Worm (Caenorhabditis elegans) whole organism, young adult: ENCODE measurements around the gene sdz-4.
A peak's percentile ranks its signal among the peaks of the same experiment; 100 is the strongest.

Experiments used
- B0035.1 ChIP-seq: sonication (generic microtip); optimal IDR thresholded peaks from 2 replicates; lab custom pipeline; 2016; ENCODE audit warnings: missing genetic modification characterization, mild to moderate bottlenecking, missing compliant biosample characterization, missing genotype, missing genetic modification reagents
- D2030.7 ChIP-seq: fragments of 200-800 bp; sonication (Bioruptor generic); IDR thresholded peaks from 2 replicates; pipeline ENCODE4 v1.3.6; 2022; ENCODE audit warnings: missing genetic modification reagents, missing genetic modification characterization, missing compliant biosample characterization
- F33H1.4 ChIP-seq: fragments of 200-800 bp; sonication (Bioruptor generic); IDR thresholded peaks from 2 replicates; pipeline ENCODE4 v1.3.6; 2022; ENCODE audit warnings: missing genetic modification reagents, missing genetic modification characterization, missing compliant biosample characterization
- F57A8.1 ChIP-seq: fragments of 200-800 bp; sonication (Bioruptor generic); optimal IDR thresholded peaks from 2 replicates; lab custom pipeline; 2018; ENCODE audit warnings: mild to moderate bottlenecking, missing genetic modification characterization, moderate library complexity, missing compliant biosample characterization
- K11D2.4 ChIP-seq: fragments of 200-800 bp; sonication (Bioruptor generic); IDR thresholded peaks from 2 replicates; pipeline ENCODE4 v1.3.6; 2022; ENCODE audit warnings: missing genetic modification reagents, missing genetic modification characterization, missing compliant biosample characterization
- K12H6.12 ChIP-seq: fragments of 200-800 bp; sonication (Bioruptor generic); optimal IDR thresholded peaks from 2 replicates; lab custom pipeline; 2018; ENCODE audit warnings: mild to moderate bottlenecking, missing genetic modification characterization, missing compliant biosample characterization
- Y95B8A.8 ChIP-seq: fragments of 200-800 bp; sonication (Bioruptor generic); IDR thresholded peaks from 2 replicates; pipeline ENCODE4 v1.3.6; 2022; ENCODE audit warnings: missing genetic modification reagents, missing genetic modification characterization, missing compliant biosample characterization
- ZK185.1 ChIP-seq: sonication (generic microtip); optimal IDR thresholded peaks from 2 replicates; lab custom pipeline; 2016; ENCODE audit warnings: mild to moderate bottlenecking, missing genetic modification characterization, missing compliant biosample characterization; ENCODE audit not compliant: poor library complexity, severe bottlenecking
- akir-1 ChIP-seq: fragments of 200-800 bp; sonication (Bioruptor generic); optimal IDR thresholded peaks from 2 replicates; lab custom pipeline; 2018; ENCODE audit warnings: mild to moderate bottlenecking, missing genetic modification characterization, moderate library complexity, missing compliant biosample characterization
- attf-5 ChIP-seq: fragments of 200-800 bp; sonication (Bioruptor generic); optimal IDR thresholded peaks from 2 replicates; lab custom pipeline; 2018; ENCODE audit warnings: mild to moderate bottlenecking, missing genetic modification characterization, missing compliant biosample characterization
- attf-6 ChIP-seq: fragments of 200-800 bp; sonication (Bioruptor generic); IDR thresholded peaks from 2 replicates; pipeline ENCODE4 v1.3.6; 2022; ENCODE audit warnings: missing genetic modification reagents, missing genetic modification characterization, missing compliant biosample characterization
- ccch-3 ChIP-seq: fragments of 200-800 bp; sonication (Bioruptor generic); optimal IDR thresholded peaks from 2 replicates; lab custom pipeline; 2018; ENCODE audit warnings: mild to moderate bottlenecking, missing genetic modification characterization, missing compliant biosample characterization
- cebp-1 ChIP-seq, 2 experiments: fragments of 200-800 bp in 1 of 2; sonication (Bioruptor generic) in 1 of 2; sonication (generic microtip) in 1 of 2; IDR thresholded peaks in 1 of 2; optimal IDR thresholded peaks in 1 of 2; 2 replicates each; pipeline versions ENCODE4 v1.3.6 to Lab custom; 2017 to 2022; ENCODE audit warnings: missing compliant biosample characterization in 2 of 2, missing genetic modification characterization in 2 of 2, mild to moderate bottlenecking in 1 of 2, missing genetic modification reagents in 1 of 2, moderate library complexity in 1 of 2
- ceh-100 ChIP-seq: fragments of 200-800 bp; sonication (Bioruptor generic); IDR thresholded peaks from 2 replicates; pipeline ENCODE4 v1.3.6; 2022; ENCODE audit warnings: missing genetic modification reagents, missing genetic modification characterization, missing compliant biosample characterization
- ceh-40 ChIP-seq: fragments of 200-800 bp; sonication (Bioruptor generic); IDR thresholded peaks from 2 replicates; pipeline ENCODE4 v1.3.6; 2022; ENCODE audit warnings: missing genetic modification characterization, missing compliant biosample characterization
- ceh-58 ChIP-seq: fragments of 200-800 bp; sonication (Bioruptor generic); IDR thresholded peaks from 2 replicates; pipeline ENCODE4 v1.3.6; 2022; ENCODE audit warnings: missing genetic modification characterization, missing compliant biosample characterization
- ceh-79 ChIP-seq: sonication (generic microtip); optimal IDR thresholded peaks from 2 replicates; lab custom pipeline; 2017; ENCODE audit warnings: mild to moderate bottlenecking, missing genetic modification characterization, missing compliant biosample characterization
- ceh-91 ChIP-seq: fragments of 200-800 bp; sonication (Bioruptor generic); IDR thresholded peaks from 2 replicates; pipeline ENCODE4 v1.3.6; 2022; ENCODE audit warnings: missing genetic modification reagents, missing genetic modification characterization, missing compliant biosample characterization
- chd-7 ChIP-seq: sonication (generic microtip); optimal IDR thresholded peaks from 2 replicates; lab custom pipeline; 2016; ENCODE audit warnings: mild to moderate bottlenecking, missing genetic modification characterization, moderate library complexity, missing compliant biosample characterization
- dox-1 ChIP-seq: fragments of 200-800 bp; sonication (Bioruptor generic); IDR thresholded peaks from 2 replicates; pipeline ENCODE4 v1.3.6; 2022; ENCODE audit warnings: missing genetic modification reagents, missing genetic modification characterization, missing compliant biosample characterization
- egl-44 ChIP-seq: fragments of 200-800 bp; sonication (Bioruptor generic); IDR thresholded peaks from 2 replicates; pipeline ENCODE4 v1.3.6; 2022; ENCODE audit warnings: missing genetic modification reagents, missing genetic modification characterization, missing compliant biosample characterization
- egrh-3 ChIP-seq: fragments of 200-800 bp; sonication (Bioruptor generic); IDR thresholded peaks from 2 replicates; pipeline ENCODE4 v1.3.6; 2022; ENCODE audit warnings: missing genetic modification reagents, missing genetic modification characterization, missing compliant biosample characterization
- ekl-4 ChIP-seq: fragments of 200-800 bp; sonication (Bioruptor generic); IDR thresholded peaks from 2 replicates; pipeline ENCODE4 v1.3.6; 2022; ENCODE audit warnings: missing genetic modification reagents, missing genetic modification characterization, missing compliant biosample characterization
- fkh-3 ChIP-seq: sonication (generic microtip); optimal IDR thresholded peaks from 2 replicates; lab custom pipeline; 2016; ENCODE audit warnings: mild to moderate bottlenecking, missing genetic modification characterization, missing compliant biosample characterization
- hlh-26 ChIP-seq: fragments of 200-800 bp; sonication (Bioruptor generic); conservative IDR thresholded peaks from 2 replicates; pipeline ENCODE4 v1.3.6; 2022; ENCODE audit warnings: missing genetic modification reagents, missing genetic modification characterization, missing compliant biosample characterization
- hmg-20 ChIP-seq: fragments of 200-800 bp; sonication (Bioruptor generic); IDR thresholded peaks from 2 replicates; pipeline ENCODE4 v1.3.6; 2022; ENCODE audit warnings: missing genetic modification reagents, missing genetic modification characterization, missing compliant biosample characterization
- let-526 ChIP-seq: fragments of 200-800 bp; sonication (Bioruptor generic); IDR thresholded peaks from 2 replicates; pipeline ENCODE4 v1.3.6; 2022; ENCODE audit warnings: missing genetic modification reagents, missing genetic modification characterization, missing compliant biosample characterization
- let-607 ChIP-seq, 2 experiments: fragments of 200-800 bp in 1 of 2; sonication (Bioruptor generic) in 1 of 2; sonication (generic microtip) in 1 of 2; optimal IDR thresholded peaks; 2 replicates each; lab custom pipeline; 2016 to 2018; ENCODE audit warnings: mild to moderate bottlenecking in 2 of 2, missing compliant biosample characterization in 2 of 2, missing genetic modification characterization in 2 of 2, moderate library complexity in 2 of 2, missing genotype in 1 of 2
- lin-26 ChIP-seq: fragments of 200-800 bp; sonication (Bioruptor generic); IDR thresholded peaks from 2 replicates; pipeline ENCODE4 v1.3.6; 2022; ENCODE audit warnings: missing genetic modification reagents, missing genetic modification characterization, missing compliant biosample characterization
- lin-54 ChIP-seq: fragments of 200-800 bp; sonication (Bioruptor generic); optimal IDR thresholded peaks from 2 replicates; lab custom pipeline; 2018; ENCODE audit warnings: mild to moderate bottlenecking, missing genetic modification characterization, missing compliant biosample characterization
- madf-10 ChIP-seq: sonication (generic microtip); optimal IDR thresholded peaks from 2 replicates; lab custom pipeline; 2016; ENCODE audit warnings: mild to moderate bottlenecking, missing genetic modification characterization, missing compliant biosample characterization
- madf-3 ChIP-seq: fragments of 200-800 bp; sonication (Bioruptor generic); IDR thresholded peaks from 2 replicates; pipeline ENCODE4 v1.3.6; 2022; ENCODE audit warnings: missing genetic modification reagents, missing genetic modification characterization, missing compliant biosample characterization
- mcd-1 ChIP-seq: fragments of 200-800 bp; sonication (Bioruptor generic); IDR thresholded peaks from 2 replicates; pipeline ENCODE4 v1.3.6; 2022; ENCODE audit warnings: missing genetic modification reagents, missing genetic modification characterization, missing compliant biosample characterization
- nfya-1 ChIP-seq: sonication (generic microtip); optimal IDR thresholded peaks from 2 replicates; lab custom pipeline; 2017; ENCODE audit warnings: antibody characterized with exemption, missing compliant biosample characterization, missing genetic modification characterization, borderline replicate concordance; ENCODE audit not compliant: insufficient read depth
- nfyb-1 ChIP-seq: fragments of 200-800 bp; sonication (Bioruptor generic); IDR thresholded peaks from 2 replicates; pipeline ENCODE4 v1.3.6; 2022; ENCODE audit warnings: missing genetic modification reagents, missing genetic modification characterization, missing compliant biosample characterization
- nhr-120 ChIP-seq: fragments of 200-800 bp; sonication (Bioruptor generic); IDR thresholded peaks from 2 replicates; pipeline ENCODE4 v1.3.6; 2022; ENCODE audit warnings: missing genetic modification characterization, missing compliant biosample characterization
- pbrm-1 ChIP-seq: fragments of 200-800 bp; sonication (Bioruptor generic); IDR thresholded peaks from 2 replicates; pipeline ENCODE4 v1.3.6; 2022; ENCODE audit warnings: missing genetic modification reagents, missing genetic modification characterization, missing compliant biosample characterization
- rcor-1 ChIP-seq: fragments of 200-800 bp; sonication (Bioruptor generic); IDR thresholded peaks from 2 replicates; pipeline ENCODE4 v1.3.6; 2022; ENCODE audit warnings: missing genetic modification reagents, missing genetic modification characterization, missing compliant biosample characterization
- sdz-38 ChIP-seq: sonication (generic microtip); optimal IDR thresholded peaks from 2 replicates; lab custom pipeline; 2016; ENCODE audit warnings: missing genotype, missing genetic modification characterization, missing compliant biosample characterization
- snpc-3.4 ChIP-seq: sonication (generic microtip); optimal IDR thresholded peaks from 2 replicates; lab custom pipeline; 2017; ENCODE audit warnings: missing genetic modification characterization, mild to moderate bottlenecking, missing compliant biosample characterization, antibody characterized with exemption, moderate library complexity, missing genotype, missing genetic modification reagents
- somi-1 ChIP-seq: fragments of 200-800 bp; sonication (Bioruptor generic); optimal IDR thresholded peaks from 2 replicates; lab custom pipeline; 2018; ENCODE audit warnings: mild to moderate bottlenecking, missing genetic modification characterization, missing compliant biosample characterization
- unc-62 ChIP-seq: fragments of 150-350 bp; optimal IDR thresholded peaks from 2 replicates; lab custom pipeline; 2014; ENCODE audit warnings: missing biosample characterization, missing genetic modification reagents, missing genetic modification characterization
- ztf-25 ChIP-seq: fragments of 200-800 bp; sonication (Bioruptor generic); IDR thresholded peaks from 2 replicates; pipeline ENCODE4 v1.3.6; 2022; ENCODE audit warnings: missing genetic modification reagents, missing genetic modification characterization, missing compliant biosample characterization
- ztf-6 ChIP-seq: fragments of 200-800 bp; sonication (Bioruptor generic); IDR thresholded peaks from 2 replicates; pipeline ENCODE4 v1.3.6; 2022; ENCODE audit warnings: missing genetic modification reagents, missing genetic modification characterization, missing compliant biosample characterization

sdz-4 gene

ce11 chrII:972850-973249 lies 14.1 kb downstream of the sdz-4 start, which contains the start of gene C32B5.15:
C32B5.15 (minus strand) TSS chrII:972950.
- TF ChIP-seq B0035.1 (tag; lab: Kevin White, UChicago), result no peak
- TF ChIP-seq snpc-3.4 (tag; lab: Kevin White, UChicago), result no peak
- no peak for TF ChIP-seq ceh-79 (tag; lab: Kevin White, UChicago)
- TF ChIP-seq, all 124 proteins: peak for 0

- TF ChIP-seq ceh-40 (GFP tag; lab: Robert Waterston, UW) (no peak), ekl-4 (GFP tag; lab: Robert Waterston, UW) (no peak), ceh-91 (GFP tag; lab: Robert Waterston, UW) (no peak), ccch-3 (GFP tag; lab: Kevin White, UChicago) (no peak), B0035.1 (tag; lab: Kevin White, UChicago) (no peak), K11D2.4 (GFP tag; lab: Robert Waterston, UW) (no peak), chd-7 (tag; lab: Kevin White, UChicago) (no peak), attf-5 (no peak), nfya-1 (no peak), madf-3 (no peak), F33H1.4 (GFP tag; lab: Robert Waterston, UW) (no peak), sdz-38 (tag; lab: Kevin White, UChicago) (no peak), let-607 (tag; optimal IDR thresholded peaks at IDR 0.05; lab: Kevin White, UChicago) (no peak), F57A8.1 (GFP tag; lab: Kevin White, UChicago) (no peak)
These were observed 15.3 kb downstream of the sdz-4 start, which contains the start of gene fbxc-14 for ce11 chrII:973999-974398. fbxc-14 (plus strand) TSS chrII:974299.

- TF ChIP-seq dox-1 (peak; percentile 60), egl-44 (GFP tag; lab: Robert Waterston, UW) (peak; percentile 37; the same call in 1 of the 2 replicates), hmg-20 (0 out of 2 replicates have a peak, but pooled peaks have one; percentile 28), Y95B8A.8 (GFP tag; lab: Robert Waterston, UW) (0 out of 2 replicates have a peak, but pooled peaks have one; percentile 53), ztf-25 (GFP tag; lab: Robert Waterston, UW) (0 out of 2 replicates have a peak, but pooled peaks have one; percentile 13), D2030.7 (GFP tag; lab: Robert Waterston, UW) (peak; percentile 53; the same call in 1 of the 2 replicates), rcor-1 (GFP tag; lab: Robert Waterston, UW) (peak; percentile 77), ceh-100 (GFP tag; lab: Robert Waterston, UW) (0 out of 2 replicates have a peak, but pooled peaks have one; percentile 13), pbrm-1 (0 out of 2 replicates have a peak, but pooled peaks have one; percentile 45), mcd-1 (peak; percentile 52)
These were observed 18.4 kb downstream of the sdz-4 start for ce11 chrII:977130-977529.

ce11 chrII:979135-979534 lies 20.4 kb downstream of the sdz-4 start, which contains the start of the genes fbxc-17 and fbxc-15:
fbxc-17 (minus strand) TSS chrII:979235.
fbxc-15 (plus strand) TSS chrII:979423.
- TF ChIP-seq K12H6.12 (tag; lab: Kevin White, UChicago), result no peak
- no peak for TF ChIP-seq hlh-26 (GFP tag; lab: Robert Waterston, UW)
- TF ChIP-seq ztf-6 (GFP tag; lab: Robert Waterston, UW), result no peak
- no peak for TF ChIP-seq egrh-3 (GFP tag; lab: Robert Waterston, UW)
- no peak for TF ChIP-seq lin-26 (GFP tag; lab: Robert Waterston, UW)
- no peak for TF ChIP-seq nhr-120
- no peak for TF ChIP-seq cebp-1 (GFP tag; IDR thresholded peaks at IDR 0.05; lab: Robert Waterston, UW)
- no peak for TF ChIP-seq cebp-1 (tag; optimal IDR thresholded peaks at IDR 0.05; lab: Kevin White, UChicago)
- no peak for TF ChIP-seq ZK185.1 (tag; lab: Kevin White, UChicago)
- no peak for TF ChIP-seq lin-54 (GFP tag; lab: Kevin White, UChicago)
- no peak for TF ChIP-seq ceh-58 (GFP tag; lab: Robert Waterston, UW)
- no peak for TF ChIP-seq akir-1 (GFP tag; lab: Kevin White, UChicago)
- TF ChIP-seq fkh-3 (tag; lab: Kevin White, UChicago), result no peak
- TF ChIP-seq let-526, result no peak
- TF ChIP-seq attf-6 (GFP tag; lab: Robert Waterston, UW), result no peak
- no peak for TF ChIP-seq madf-10 (tag; lab: Kevin White, UChicago)
- no peak for TF ChIP-seq somi-1 (GFP tag; lab: Kevin White, UChicago)
- no peak for TF ChIP-seq nfyb-1 (GFP tag; lab: Robert Waterston, UW)
- TF ChIP-seq unc-62 (GFP tag; lab: Kevin White, UChicago), result no peak
- no peak for TF ChIP-seq ceh-100 (GFP tag; lab: Robert Waterston, UW)
